Fruit fly (Drosophila melanogaster): ENCODE results near the gene CG4161.

CG4161 gene

DNA sequence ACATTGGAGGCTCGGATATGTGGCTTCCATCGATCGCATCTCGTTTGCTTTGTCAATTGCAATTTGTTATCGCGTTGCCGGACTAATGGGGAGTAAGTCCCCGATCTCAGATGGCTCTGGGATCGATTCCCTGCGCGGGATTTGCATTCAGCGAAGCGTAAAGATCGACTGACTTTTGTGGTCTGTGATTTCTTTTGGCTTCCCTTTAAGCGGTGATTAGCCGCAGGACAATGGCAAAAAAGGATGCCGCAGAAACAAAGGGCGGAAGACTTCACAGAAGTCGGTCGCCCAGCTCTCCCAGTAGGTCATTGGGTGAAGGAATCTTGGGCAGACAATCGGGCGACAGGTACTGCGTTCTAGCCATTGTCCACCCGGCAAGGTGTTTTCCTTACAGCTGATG, 41.8 kb downstream of the CG4161 start:
- no peak for TF ChIP-seq pad (GFP tag; optimal IDR thresholded peaks at IDR 0.05)
- TF ChIP-seq Crg-1 (GFP tag; optimal IDR thresholded peaks at IDR 0.05): no peak
- TF ChIP-seq CG12768 (GFP tag; optimal IDR thresholded peaks at IDR 0.05): no peak
- TF ChIP-seq CG5204 (GFP tag; optimal IDR thresholded peaks at IDR 0.05): no peak
- no peak for TF ChIP-seq tj (GFP tag; optimal IDR thresholded peaks at IDR 0.05)
- TF ChIP-seq toe (GFP tag; optimal IDR thresholded peaks at IDR 0.05): no peak
- no peak for TF ChIP-seq CG11617 (GFP tag; optimal IDR thresholded peaks at IDR 0.05)
- TF ChIP-seq cnc (optimal IDR thresholded peaks at IDR 0.05): no peak
- no peak for TF ChIP-seq Mnt (GFP tag; optimal IDR thresholded peaks at IDR 0.05)
- no peak for TF ChIP-seq ovo (GFP tag; optimal IDR thresholded peaks at IDR 0.05)
- no peak for TF ChIP-seq CG7045 (GFP tag; optimal IDR thresholded peaks at IDR 0.05)
- TF ChIP-seq kay (GFP tag; ENCODE audit: borderline replicate concordance): no peak
- no peak for TF ChIP-seq Clk (GFP tag; optimal IDR thresholded peaks at IDR 0.05)
- no peak for TF ChIP-seq CG33017 (tag; optimal IDR thresholded peaks at IDR 0.05)
- no peak for TF ChIP-seq Hr96 (GFP tag; optimal IDR thresholded peaks at IDR 0.05)
- no peak for TF ChIP-seq CG1620 (GFP tag; optimal IDR thresholded peaks at IDR 0.05)

DNA sequence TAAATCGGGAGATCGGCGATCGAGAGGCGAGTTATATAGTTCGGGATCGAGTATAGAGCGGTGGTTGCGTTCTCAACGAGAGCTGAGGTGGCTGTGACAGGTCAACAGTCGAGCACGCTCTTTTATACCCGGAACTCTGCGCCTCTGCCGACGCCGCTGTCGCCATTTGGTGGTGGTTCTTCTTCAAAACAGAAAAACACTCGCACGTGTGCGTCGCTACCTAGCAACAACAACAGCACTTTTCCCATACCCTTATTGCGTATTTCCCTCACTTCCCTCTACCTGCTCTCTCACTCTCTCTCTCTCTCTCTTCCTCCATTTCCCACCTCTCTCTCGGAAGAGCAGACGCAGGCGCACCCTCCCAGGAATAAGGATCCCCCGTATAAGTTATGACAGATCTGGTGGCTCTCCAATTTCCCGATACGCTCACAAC, 45.1 kb downstream of the CG4161 start, which contains the start of gene sna:
TSS of gene sna (minus strand) at position 102 of the 433 bp plus-strand sequence.
- TF ChIP-seq CG33017 (tag; optimal IDR thresholded peaks at IDR 0.05) (no peak), Hr96 (GFP tag; optimal IDR thresholded peaks at IDR 0.05) (no peak), CG5204 (GFP tag; optimal IDR thresholded peaks at IDR 0.05) (no peak), ovo (GFP tag; optimal IDR thresholded peaks at IDR 0.05) (no peak), CG7101 (tag; optimal IDR thresholded peaks at IDR 0.05) (no peak), CG7045 (GFP tag; optimal IDR thresholded peaks at IDR 0.05) (no peak), CG12768 (GFP tag; optimal IDR thresholded peaks at IDR 0.05) (no peak), Clk (GFP tag; optimal IDR thresholded peaks at IDR 0.05) (no peak)

DNA sequence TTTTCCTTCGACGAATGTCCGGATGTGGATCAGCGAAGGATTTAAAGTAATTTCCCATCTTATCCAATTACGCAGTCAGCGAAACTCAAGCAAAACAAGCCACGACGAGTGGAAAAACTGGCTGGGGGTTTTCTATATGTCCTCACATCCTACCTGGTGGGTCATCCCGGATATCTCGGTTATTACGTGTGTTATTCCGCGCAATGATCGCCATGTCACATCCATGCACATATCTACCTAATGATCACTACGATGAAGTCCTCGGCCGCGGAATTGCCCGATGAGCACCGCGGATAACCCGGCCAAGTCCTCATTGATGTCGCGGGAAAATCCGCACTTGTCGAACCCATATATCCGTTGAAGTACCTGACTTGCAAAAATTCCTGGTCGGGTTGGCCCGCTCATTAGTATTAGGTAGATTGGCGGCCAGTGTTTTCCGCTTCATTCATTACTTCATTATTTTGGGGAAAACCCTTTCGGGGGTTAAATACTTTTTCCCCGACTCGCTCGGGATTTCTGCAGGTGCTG, 46.6 kb downstream of the CG4161 start:
- TF ChIP-seq Crg-1 (GFP tag; optimal IDR thresholded peaks at IDR 0.05) (no peak), CG7101 (tag; optimal IDR thresholded peaks at IDR 0.05) (no peak)

DNA sequence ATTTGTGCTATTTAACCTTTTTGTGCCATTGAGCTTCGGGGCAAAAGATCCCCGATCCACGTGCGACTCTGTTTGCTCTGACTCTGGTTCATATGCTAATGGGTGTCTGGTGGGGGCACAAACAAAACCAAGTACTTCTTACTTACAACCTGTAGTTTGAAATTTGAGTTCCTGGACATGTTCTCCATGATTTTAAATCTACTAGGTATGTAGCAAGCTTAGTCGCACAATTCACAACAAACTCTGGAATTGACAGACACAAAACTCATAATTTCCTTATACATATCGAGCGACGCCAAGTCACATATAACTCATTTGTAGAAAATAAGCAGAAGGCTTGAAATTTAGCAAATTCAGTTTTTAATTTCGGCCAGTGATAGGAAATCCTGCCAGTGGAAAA, 51.3 kb downstream of the CG4161 start, which contains the start of gene Tim17b2:
TSS of gene Tim17b2 (plus strand) at position 301 of the 400 bp plus-strand sequence.
- TF ChIP-seq ovo (GFP tag; optimal IDR thresholded peaks at IDR 0.05) (no peak), bab1 (GFP tag; optimal IDR thresholded peaks at IDR 0.05) (no peak), CG7101 (tag; optimal IDR thresholded peaks at IDR 0.05) (no peak), pad (GFP tag; optimal IDR thresholded peaks at IDR 0.05) (no peak), Hr96 (GFP tag; optimal IDR thresholded peaks at IDR 0.05) (no peak), CG5204 (GFP tag; optimal IDR thresholded peaks at IDR 0.05) (no peak), CG12768 (GFP tag; optimal IDR thresholded peaks at IDR 0.05) (no peak), tj (GFP tag; optimal IDR thresholded peaks at IDR 0.05) (no peak), Mnt (GFP tag; optimal IDR thresholded peaks at IDR 0.05) (no peak), cnc (optimal IDR thresholded peaks at IDR 0.05) (no peak), CG11617 (GFP tag; optimal IDR thresholded peaks at IDR 0.05) (no peak), kay (GFP tag; ENCODE audit: borderline replicate concordance) (no peak), Crg-1 (GFP tag; optimal IDR thresholded peaks at IDR 0.05) (no peak), CG14711 (tag; optimal IDR thresholded peaks at IDR 0.05) (no peak)

Measured in whole organism, adult.